Worm (Caenorhabditis elegans): ENCODE data around the gene T26C11.9.

T26C11.9 gene

ce11 chrX:1880665-1881064 lies 27.0 kb upstream of the T26C11.9 start (continued):
- peak; percentile 44; the same call in 1 of the 2 replicates for TF ChIP-seq mxl-2 (GFP tag; conservative IDR thresholded peaks at IDR 0.05)
- peak; percentile 44 to 49 for TF ChIP-seq daf-16 (GFP tag; optimal IDR thresholded peaks at IDR 0.05)
- peak; percentile 68 for TF ChIP-seq daf-16 (tag; optimal IDR thresholded peaks at IDR 0.05)
- no peak for TF ChIP-seq cey-2 (tag; optimal IDR thresholded peaks at IDR 0.05; ENCODE audit: borderline replicate concordance, insufficient read depth)
- no peak for TF ChIP-seq nhr-6 (tag; optimal IDR thresholded peaks at IDR 0.05)
- no peak for TF ChIP-seq nhr-10 (tag; optimal IDR thresholded peaks at IDR 0.05)
- no peak for TF ChIP-seq nhr-76 (tag; optimal IDR thresholded peaks at IDR 0.05)
- no peak for TF ChIP-seq lin-39 (tag; optimal IDR thresholded peaks at IDR 0.05)
- peak; percentile 97 for TF ChIP-seq duxl-1 (tag; optimal IDR thresholded peaks at IDR 0.05; ENCODE audit: poor library complexity)
- no peak for TF ChIP-seq D1046.2 (GFP tag; IDR thresholded peaks at IDR 0.05)
- peak; percentile 79 for TF ChIP-seq pha-4 (GFP tag; IDR thresholded peaks at IDR 0.05)
- no peak for TF ChIP-seq pha-4 (tag; optimal IDR thresholded peaks at IDR 0.05)
- TF ChIP-seq nhr-102 (tag; optimal IDR thresholded peaks at IDR 0.05): no peak
- peak; percentile 12 for TF ChIP-seq zip-2 (tag; optimal IDR thresholded peaks at IDR 0.05)
- TF ChIP-seq Y105C5A.15 (GFP tag; IDR thresholded peaks at IDR 0.05): no peak
- TF ChIP-seq F49E8.2 (tag; optimal IDR thresholded peaks at IDR 0.05; ENCODE audit: borderline replicate concordance): peak; percentile 19
- no peak for TF ChIP-seq egl-43 (GFP tag; IDR thresholded peaks at IDR 0.05)
- no peak for TF ChIP-seq nhr-42 (GFP tag; IDR thresholded peaks at IDR 0.05)
- TF ChIP-seq dpl-1 (GFP tag; optimal IDR thresholded peaks at IDR 0.05): peak; percentile 17
- peak; percentile 76 for TF ChIP-seq mep-1 (tag; optimal IDR thresholded peaks at IDR 0.05)
- TF ChIP-seq dve-1 (tag; optimal IDR thresholded peaks at IDR 0.05; ENCODE audit: insufficient read depth): no peak
- TF ChIP-seq lsy-2 (tag; optimal IDR thresholded peaks at IDR 0.05): no peak
- no peak for TF ChIP-seq T20F7.1 (GFP tag; optimal IDR thresholded peaks at IDR 0.05)
- TF ChIP-seq hmg-1.1 (GFP tag; IDR thresholded peaks at IDR 0.05): peak; percentile 91
- no peak for TF ChIP-seq ceh-28 (tag; optimal IDR thresholded peaks at IDR 0.05)
- no peak for TF ChIP-seq T26A8.4 (GFP tag; IDR thresholded peaks at IDR 0.05)
- no peak for TF ChIP-seq ztf-11 (tag; optimal IDR thresholded peaks at IDR 0.05)
- TF ChIP-seq spr-3 (GFP tag; optimal IDR thresholded peaks at IDR 0.05): no peak
- peak; percentile 64 for TF ChIP-seq spr-1 (tag; optimal IDR thresholded peaks at IDR 0.05)
- TF ChIP-seq ZK546.5 (tag; optimal IDR thresholded peaks at IDR 0.05): no peak
- no peak for TF ChIP-seq F44E2.7 (GFP tag; IDR thresholded peaks at IDR 0.05)
- no peak for TF ChIP-seq F26F4.8 (GFP tag; conservative IDR thresholded peaks at IDR 0.05)
- TF ChIP-seq tag-97 (GFP tag; IDR thresholded peaks at IDR 0.05): no peak
- TF ChIP-seq aly-2 (tag; optimal IDR thresholded peaks at IDR 0.05): no peak
- TF ChIP-seq nhr-25 (tag; optimal IDR thresholded peaks at IDR 0.05; ENCODE audit: borderline replicate concordance, insufficient read depth): no peak
- TF ChIP-seq snpc-1.2 (GFP tag; IDR thresholded peaks at IDR 0.05): peak; percentile 74
- TF ChIP-seq nhr-237 (tag; optimal IDR thresholded peaks at IDR 0.05): no peak
- TF ChIP-seq lin-13 (GFP tag; optimal IDR thresholded peaks at IDR 0.05): peak; percentile 34
- no peak for TF ChIP-seq set-16 (GFP tag; IDR thresholded peaks at IDR 0.05)
- no peak for TF ChIP-seq daf-19 (GFP tag; conservative IDR thresholded peaks at IDR 0.05)
- TF ChIP-seq mes-2 (tag; optimal IDR thresholded peaks at IDR 0.05; ENCODE audit: poor library complexity, severe bottlenecking): peak; percentile 86
- TF ChIP-seq egl-27 (tag; optimal IDR thresholded peaks at IDR 0.05): no peak
- TF ChIP-seq lin-15B (tag; optimal IDR thresholded peaks at IDR 0.05): no peak
- no peak for TF ChIP-seq Y5F2A.4 (GFP tag; optimal IDR thresholded peaks at IDR 0.05)
- TF ChIP-seq fkh-10 (GFP tag; optimal IDR thresholded peaks at IDR 0.05): no peak
- no peak for TF ChIP-seq snpc-4 (tag; optimal IDR thresholded peaks at IDR 0.05)
- no peak for TF ChIP-seq hlh-11 (tag; optimal IDR thresholded peaks at IDR 0.05)
- no peak; the same call in 1 of the 2 replicates for TF ChIP-seq vab-7 (GFP tag; IDR thresholded peaks at IDR 0.05)
- TF ChIP-seq madf-9 (GFP tag; conservative IDR thresholded peaks at IDR 0.05): no peak; the same call in 1 of the 2 replicates
- no peak; the same call in 1 of the 2 replicates for TF ChIP-seq tra-1 (GFP tag; IDR thresholded peaks at IDR 0.05)
- no peak for TF ChIP-seq ceh-32 (tag; optimal IDR thresholded peaks at IDR 0.05; ENCODE audit: poor library complexity)
